Worm (Caenorhabditis elegans) whole organism, L4 larva: ENCODE measurements around the gene lgc-48.

Experiments
- T20F7.1 ChIP-seq: fragments of 200-800 bp; sonication (Bioruptor generic); optimal IDR thresholded peaks from 2 replicates; lab custom pipeline; 2018; ENCODE audit warnings: mild to moderate bottlenecking, missing genetic modification characterization, missing compliant biosample characterization
- T26A8.4 ChIP-seq: fragments of 200-800 bp; sonication (Bioruptor generic); IDR thresholded peaks from 2 replicates; pipeline ENCODE4 v1.3.6; 2022; ENCODE audit warnings: missing genetic modification characterization, missing compliant biosample characterization
- Y5F2A.4 ChIP-seq: fragments of 200-800 bp; sonication (Bioruptor generic); optimal IDR thresholded peaks from 2 replicates; lab custom pipeline; 2018; ENCODE audit warnings: mild to moderate bottlenecking, missing genetic modification characterization, missing compliant biosample characterization
- Y75B8A.6 ChIP-seq: fragments of 200-800 bp; sonication (Bioruptor generic); IDR thresholded peaks from 2 replicates; pipeline ENCODE4 v1.3.6; 2022; ENCODE audit warnings: missing genetic modification reagents, missing genetic modification characterization, missing compliant biosample characterization
- aha-1 ChIP-seq: fragments of 150-350 bp; peaks from one replicate; lab custom pipeline; 2014; ENCODE audit warnings: missing biosample characterization, missing genetic modification characterization
- ama-1 ChIP-seq: fragments of 150-350 bp; optimal IDR thresholded peaks from 2 replicates; lab custom pipeline; 2014; ENCODE audit warnings: inconsistent platforms, mixed read lengths
- arid-1 ChIP-seq: fragments of 200-800 bp; sonication (Bioruptor generic); conservative IDR thresholded peaks from 2 replicates; pipeline ENCODE4 v1.3.6; 2022; ENCODE audit warnings: missing genetic modification reagents, missing genetic modification characterization, missing compliant biosample characterization
- ceh-62 ChIP-seq: sonication (generic microtip); optimal IDR thresholded peaks from 2 replicates; lab custom pipeline; 2017; ENCODE audit warnings: missing biosample characterization, missing genetic modification characterization
- ceh-82 ChIP-seq: sonication (generic microtip); optimal IDR thresholded peaks from 2 replicates; lab custom pipeline; 2017; ENCODE audit warnings: missing biosample characterization, missing genetic modification characterization
- ces-1 ChIP-seq: fragments of 150-350 bp; sonication (generic microtip); optimal IDR thresholded peaks from 4 replicates; lab custom pipeline; 2014; ENCODE audit warnings: missing biosample characterization, missing genetic modification reagents, missing genetic modification characterization
- cey-2 ChIP-seq: sonication (generic microtip); optimal IDR thresholded peaks from 3 replicates; lab custom pipeline; 2017; ENCODE audit warnings: missing genetic modification characterization, mild to moderate bottlenecking, missing compliant biosample characterization, antibody characterized with exemption, borderline replicate concordance; ENCODE audit not compliant: insufficient read depth
- ctbp-1 ChIP-seq: fragments of 200-800 bp; sonication (Bioruptor generic); IDR thresholded peaks from 2 replicates; pipeline ENCODE4 v1.3.6; 2022; ENCODE audit warnings: missing genetic modification reagents, missing genetic modification characterization, missing compliant biosample characterization
- daf-16 ChIP-seq, 3 experiments: sonication (generic microtip); optimal IDR thresholded peaks; 2 replicates each; lab custom pipeline; 2016 to 2017; ENCODE audit warnings: missing genetic modification characterization in 3 of 3, missing genetic modification reagents in 3 of 3, mild to moderate bottlenecking in 2 of 3, missing compliant biosample characterization in 2 of 3, missing biosample characterization in 1 of 3, moderate library complexity in 1 of 3
- dmd-6 ChIP-seq: fragments of 200-800 bp; sonication (Bioruptor generic); IDR thresholded peaks from 2 replicates; pipeline ENCODE4 v1.3.6; 2022; ENCODE audit warnings: missing genetic modification reagents, missing genetic modification characterization, missing compliant biosample characterization
- dve-1 ChIP-seq: sonication (generic microtip); optimal IDR thresholded peaks from 2 replicates; lab custom pipeline; 2017; ENCODE audit warnings: antibody characterized with exemption, mild to moderate bottlenecking, missing genetic modification characterization, missing compliant biosample characterization; ENCODE audit not compliant: insufficient read depth
- fos-1 ChIP-seq: fragments of 150-350 bp; optimal IDR thresholded peaks from 2 replicates; lab custom pipeline; 2014; ENCODE audit warnings: missing biosample characterization, missing genetic modification characterization
- gei-8 ChIP-seq: fragments of 200-800 bp; sonication (Bioruptor generic); optimal IDR thresholded peaks from 2 replicates; lab custom pipeline; 2018; ENCODE audit warnings: mild to moderate bottlenecking, missing genetic modification characterization, missing compliant biosample characterization
- hif-1 ChIP-seq, 2 experiments: sonication (generic microtip); optimal IDR thresholded peaks; 2 replicates each; lab custom pipeline; 2016 to 2017; ENCODE audit warnings: missing compliant biosample characterization in 2 of 2, missing genetic modification characterization in 2 of 2, missing genetic modification reagents in 2 of 2, missing genotype in 2 of 2, mild to moderate bottlenecking in 1 of 2
- hlh-11 ChIP-seq: fragments of 200-800 bp; sonication (Bioruptor generic); optimal IDR thresholded peaks from 2 replicates; lab custom pipeline; 2018; ENCODE audit warnings: mild to moderate bottlenecking, missing genetic modification characterization, missing compliant biosample characterization
- hlh-30 ChIP-seq: sonication (generic microtip); optimal IDR thresholded peaks from 2 replicates; lab custom pipeline; 2017; ENCODE audit warnings: antibody characterized with exemption, mild to moderate bottlenecking, missing genetic modification characterization, missing compliant biosample characterization; ENCODE audit not compliant: insufficient read depth
- lin-13 ChIP-seq: fragments of 150-350 bp; optimal IDR thresholded peaks from 2 replicates; lab custom pipeline; 2014; ENCODE audit warnings: missing biosample characterization, missing genetic modification reagents, missing genetic modification characterization
- lin-39 ChIP-seq: fragments of 150-350 bp; optimal IDR thresholded peaks from 2 replicates; lab custom pipeline; 2014; ENCODE audit warnings: missing biosample characterization, missing genetic modification reagents, missing genetic modification characterization
- lsy-2 ChIP-seq, 2 experiments: fragments of 150-350 bp in 1 of 2; sonication (generic microtip) in 1 of 2; optimal IDR thresholded peaks; 2 replicates each; lab custom pipeline; 2014 to 2017; ENCODE audit warnings: missing biosample characterization in 2 of 2, missing genetic modification characterization in 2 of 2
- madf-5 ChIP-seq, 2 experiments: fragments of 200-800 bp; sonication (Bioruptor generic); IDR thresholded peaks; 2 replicates each; pipeline ENCODE4 v1.3.6; 2022; ENCODE audit warnings: missing compliant biosample characterization in 2 of 2, missing genetic modification characterization in 2 of 2
- madf-9 ChIP-seq: fragments of 200-800 bp; sonication (Bioruptor generic); conservative IDR thresholded peaks from 2 replicates; pipeline ENCODE4 v1.3.6; 2022; ENCODE audit warnings: missing genetic modification reagents, missing genetic modification characterization, missing compliant biosample characterization
- mdl-1 ChIP-seq, 2 experiments: fragments of 150-350 bp in 1 of 2; sonication (generic microtip) in 1 of 2; optimal IDR thresholded peaks; 2 replicates each; lab custom pipeline; 2014 to 2017; ENCODE audit warnings: missing biosample characterization in 2 of 2, missing genetic modification characterization in 2 of 2
- mdt-29 ChIP-seq: fragments of 200-800 bp; sonication (Bioruptor generic); IDR thresholded peaks from 2 replicates; pipeline ENCODE4 v1.3.6; 2022; ENCODE audit warnings: missing genetic modification reagents, missing genetic modification characterization, missing compliant biosample characterization
- mep-1 ChIP-seq: fragments of 150-350 bp; sonication (generic microtip); optimal IDR thresholded peaks from 3 replicates; lab custom pipeline; 2014; ENCODE audit warnings: missing biosample characterization, missing genetic modification characterization
- mxl-3 ChIP-seq: fragments of 200-800 bp; sonication (Bioruptor generic); optimal IDR thresholded peaks from 2 replicates; lab custom pipeline; 2018; ENCODE audit warnings: mild to moderate bottlenecking, missing genetic modification characterization, missing compliant biosample characterization
- nhr-10 ChIP-seq: fragments of 150-350 bp; optimal IDR thresholded peaks from 2 replicates; lab custom pipeline; 2014; ENCODE audit warnings: missing biosample characterization, missing genetic modification characterization
- nhr-102 ChIP-seq: sonication (generic microtip); optimal IDR thresholded peaks from 2 replicates; lab custom pipeline; 2016; ENCODE audit warnings: mild to moderate bottlenecking, missing genetic modification characterization, moderate library complexity, missing compliant biosample characterization
- nhr-111 ChIP-seq: fragments of 200-800 bp; sonication (Bioruptor generic); optimal IDR thresholded peaks from 2 replicates; lab custom pipeline; 2018; ENCODE audit warnings: mild to moderate bottlenecking, missing genetic modification characterization, missing compliant biosample characterization
- nhr-237 ChIP-seq: sonication (generic microtip); optimal IDR thresholded peaks from 2 replicates; lab custom pipeline; 2017; ENCODE audit warnings: missing biosample characterization, missing genetic modification characterization
- nhr-25 ChIP-seq: sonication (generic microtip); optimal IDR thresholded peaks from 2 replicates; lab custom pipeline; 2017; ENCODE audit warnings: missing genetic modification characterization, mild to moderate bottlenecking, missing compliant biosample characterization, antibody characterized with exemption, moderate library complexity, borderline replicate concordance; ENCODE audit not compliant: insufficient read depth
- nhr-28 ChIP-seq: fragments of 150-350 bp; optimal IDR thresholded peaks from 2 replicates; lab custom pipeline; 2014; ENCODE audit warnings: missing biosample characterization, missing genetic modification characterization
- nhr-48 ChIP-seq: sonication (generic microtip); optimal IDR thresholded peaks from 2 replicates; lab custom pipeline; 2016; ENCODE audit warnings: mild to moderate bottlenecking, missing genetic modification characterization, missing compliant biosample characterization
- nhr-6 ChIP-seq: fragments of 150-350 bp; optimal IDR thresholded peaks from 2 replicates; lab custom pipeline; 2014; ENCODE audit warnings: missing biosample characterization, missing genetic modification characterization
- pqm-1 ChIP-seq: sonication (generic microtip); optimal IDR thresholded peaks from 2 replicates; lab custom pipeline; 2017; ENCODE audit warnings: missing biosample characterization, missing genetic modification characterization
- rbr-2 ChIP-seq: sonication (generic microtip); optimal IDR thresholded peaks from 2 replicates; lab custom pipeline; 2016; ENCODE audit warnings: missing genotype, missing genetic modification characterization, missing compliant biosample characterization
- saeg-2 ChIP-seq: fragments of 200-800 bp; sonication (Bioruptor generic); IDR thresholded peaks from 2 replicates; pipeline ENCODE4 v1.3.6; 2022; ENCODE audit warnings: missing genetic modification reagents, missing genetic modification characterization, missing compliant biosample characterization
- set-16 ChIP-seq: fragments of 200-800 bp; sonication (Bioruptor generic); IDR thresholded peaks from 2 replicates; pipeline ENCODE4 v1.3.6; 2022; ENCODE audit warnings: missing genetic modification reagents, missing genetic modification characterization, missing compliant biosample characterization
- snpc-4 ChIP-seq: fragments of 150-350 bp; optimal IDR thresholded peaks from 2 replicates; lab custom pipeline; 2014; ENCODE audit warnings: missing biosample characterization, missing genetic modification characterization

The lgc-48 gene

DNA sequence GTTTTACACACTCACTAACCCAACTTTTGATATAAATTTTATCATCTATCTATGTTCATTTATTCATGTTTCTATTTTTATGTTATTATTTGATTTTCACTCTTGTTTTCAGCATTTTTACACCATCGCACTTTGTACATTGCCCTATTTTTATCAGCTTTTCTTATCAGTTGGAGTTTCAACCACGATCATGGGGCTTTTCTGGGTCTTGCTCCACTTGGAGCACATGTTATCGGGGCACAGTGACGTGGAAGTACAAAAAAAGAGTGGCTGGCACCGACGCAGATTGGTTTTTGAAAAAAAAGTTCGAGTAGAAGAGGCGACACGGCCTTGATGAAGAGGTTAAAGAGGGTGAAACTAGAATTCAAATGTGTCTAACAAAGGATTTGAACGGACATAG lies 37.1 kb downstream of the lgc-48 start (continued):
- TF ChIP-seq nhr-111 (GFP tag; lab: Kevin White, UChicago) (no peak), saeg-2 (GFP tag; lab: Robert Waterston, UW) (0 out of 2 replicates have a peak, but pooled peaks have one; percentile 20), hif-1 (tag; optimal IDR thresholded peaks at IDR 0.05; lab: Kevin White, UChicago) (peak in 1 of 2 experiments; percentile 27), ces-1 (GFP tag; lab: Kevin White, UChicago) (no peak), hlh-30 (peak; percentile 69), nhr-48 (peak; percentile 13)

DNA sequence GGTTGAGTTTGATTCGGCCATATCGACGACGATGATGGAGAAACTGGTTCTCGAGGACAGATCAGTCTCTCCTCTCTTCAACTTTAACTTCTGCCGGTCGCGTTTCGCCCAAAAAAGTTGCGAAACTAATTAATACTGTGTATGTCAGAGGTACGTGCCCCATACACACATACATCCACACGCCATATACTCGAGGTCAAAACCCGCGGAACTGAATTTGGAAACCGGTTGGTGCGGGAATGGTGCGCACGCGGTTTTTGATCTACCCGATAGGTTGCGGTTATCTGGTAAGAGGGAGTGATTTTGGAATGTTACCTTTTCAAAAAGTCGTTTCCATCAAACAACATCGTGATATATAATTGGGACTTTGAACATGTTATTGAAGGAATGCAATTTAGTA lies 40.1 kb downstream of the lgc-48 start, which contains the start of gene ifbp-1:
TSS of gene ifbp-1 (minus strand) at position 85 of the 400 bp plus-strand sequence.
- peak; percentile 22 to 34 for TF ChIP-seq lsy-2 (tag; optimal IDR thresholded peaks at IDR 0.05; lab: Kevin White, UChicago)
- TF ChIP-seq ceh-62 (tag; lab: Kevin White, UChicago) = no peak
- no peak for TF ChIP-seq ctbp-1
- TF ChIP-seq cey-2 = peak; percentile 73
- TF ChIP-seq mdt-29 (GFP tag; lab: Robert Waterston, UW) = no peak
- peak in 1 of 2 experiments; percentile 76 for TF ChIP-seq mdl-1 (tag; optimal IDR thresholded peaks at IDR 0.05; lab: Kevin White, UChicago)
- TF ChIP-seq hlh-11 (tag; lab: Kevin White, UChicago) = peak; percentile 67
- TF ChIP-seq lin-13 (GFP tag; lab: Kevin White, UChicago) = no peak
- TF ChIP-seq T20F7.1 (GFP tag; lab: Kevin White, UChicago) = no peak
- TF ChIP-seq hlh-30 = peak; percentile 74
- TF ChIP-seq nhr-25 = peak; percentile 79
- peak; percentile 24; the same call in 1 of the 2 replicates for TF ChIP-seq dmd-6 (GFP tag; lab: Robert Waterston, UW)
- TF ChIP-seq nhr-237 (tag; lab: Kevin White, UChicago) = no peak
- no peak for TF ChIP-seq rbr-2 (tag; lab: Kevin White, UChicago)
- TF ChIP-seq ama-1 (lab: Kevin White, UChicago) = no peak
- peak; percentile 85 for TF ChIP-seq mxl-3 (GFP tag; lab: Kevin White, UChicago)
- no peak for TF ChIP-seq nhr-102 (tag; lab: Kevin White, UChicago)
- no peak for TF ChIP-seq fos-1
- TF ChIP-seq nhr-28 = peak; percentile 85
- TF ChIP-seq snpc-4 = no peak
- TF ChIP-seq T26A8.4 (GFP tag; lab: Robert Waterston, UW) = no peak
- no peak for TF ChIP-seq gei-8 (GFP tag; lab: Kevin White, UChicago)
- peak; percentile 64 for TF ChIP-seq mep-1
- TF ChIP-seq arid-1 (GFP tag; lab: Robert Waterston, UW) = no peak
- TF ChIP-seq aha-1 (tag; lab: Kevin White, UChicago) = peak; percentile 29
- 0 out of 2 replicates have a peak, but pooled peaks have one; percentile 10 for TF ChIP-seq madf-9 (GFP tag; lab: Robert Waterston, UW)
- TF ChIP-seq madf-5 (GFP tag; IDR thresholded peaks at IDR 0.05; lab: Robert Waterston, UW) = no peak
- no peak for TF ChIP-seq nhr-111 (GFP tag; lab: Kevin White, UChicago)
- no peak for TF ChIP-seq lin-39
- no peak for TF ChIP-seq ces-1 (GFP tag; lab: Kevin White, UChicago)
- no peak for TF ChIP-seq ceh-82 (tag; lab: Kevin White, UChicago)
- TF ChIP-seq dve-1 (tag; lab: Kevin White, UChicago) = peak; percentile 43
- TF ChIP-seq nhr-10 = peak; percentile 14
- TF ChIP-seq set-16 (GFP tag; lab: Robert Waterston, UW) = 0 out of 2 replicates have a peak, but pooled peaks have one; percentile 6

DNA sequence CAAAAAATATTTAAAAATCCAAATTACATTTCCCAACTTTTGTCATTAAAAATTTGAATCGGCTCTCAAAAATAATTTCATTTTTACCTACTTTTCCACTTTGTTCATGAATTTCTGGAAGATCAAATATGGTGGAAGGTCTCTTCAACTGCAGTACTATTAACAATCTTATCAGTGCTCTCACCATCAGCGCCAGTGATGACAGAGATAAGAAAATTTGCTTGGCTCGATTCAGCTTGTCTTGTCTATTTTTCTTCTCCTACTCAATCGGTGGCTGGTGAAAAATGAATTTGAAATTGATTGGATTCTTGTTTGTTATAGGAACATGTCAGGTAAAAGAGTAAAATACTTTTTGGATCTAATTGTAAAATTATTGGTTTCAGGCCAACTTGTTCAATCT lies 40.9 kb downstream of the lgc-48 start, which contains the start of gene cpz-2:
TSS of gene cpz-2 (plus strand) at position 210 of the 400 bp plus-strand sequence.
- no peak for TF ChIP-seq daf-16 (GFP tag; optimal IDR thresholded peaks at IDR 0.05; lab: Kevin White, UChicago)
- peak; percentile 57 for TF ChIP-seq daf-16 (tag; optimal IDR thresholded peaks at IDR 0.05; lab: Kevin White, UChicago)
- peak; percentile 60 for TF ChIP-seq pqm-1
- no peak for TF ChIP-seq Y5F2A.4 (GFP tag; lab: Kevin White, UChicago)
- peak; percentile 60 for TF ChIP-seq dve-1 (tag; lab: Kevin White, UChicago)
- TF ChIP-seq hlh-11 (tag; lab: Kevin White, UChicago) = peak; percentile 24
- peak; percentile 38 for TF ChIP-seq nhr-28
- TF ChIP-seq Y75B8A.6 (GFP tag; lab: Robert Waterston, UW) = no peak
- TF ChIP-seq nhr-6 (tag; lab: Kevin White, UChicago) = peak; percentile 46
